Fruit fly (Drosophila melanogaster): Measurements from ENCODE around the gene ko.

dm6 chr3L:21036257-21036957 is 94.6 kb downstream of the ko start:
- TF ChIP-seq tai (GFP tag; optimal IDR thresholded peaks at IDR 0.05), result no peak
- no peak for TF ChIP-seq Sp1 (GFP tag; optimal IDR thresholded peaks at IDR 0.05)
